Worm (Caenorhabditis elegans) whole organism, L1 larva: ENCODE data around the gene vha-20.

Source experiments
- C04F5.9 ChIP-seq: sonication (generic microtip); optimal IDR thresholded peaks from 2 replicates; lab custom pipeline; 2016; ENCODE audit warnings: missing genetic modification characterization, missing compliant biosample characterization
- Y116A8C.19 ChIP-seq: sonication (generic microtip); optimal IDR thresholded peaks from 2 replicates; lab custom pipeline; 2016; ENCODE audit warnings: missing compliant biosample characterization, missing genetic modification characterization, borderline replicate concordance
- aha-1 ChIP-seq: fragments of 150-350 bp; optimal IDR thresholded peaks from 2 replicates; lab custom pipeline; 2014; ENCODE audit warnings: missing biosample characterization, missing genetic modification characterization
- alr-1 ChIP-seq: fragments of 200-800 bp; sonication (Bioruptor generic); optimal IDR thresholded peaks from 2 replicates; lab custom pipeline; 2018; ENCODE audit warnings: borderline replicate concordance, mild to moderate bottlenecking, missing genetic modification characterization, missing compliant biosample characterization
- aly-2 ChIP-seq: fragments of 150-350 bp; optimal IDR thresholded peaks from 2 replicates; lab custom pipeline; 2014; ENCODE audit warnings: missing biosample characterization, missing genetic modification characterization
- ama-1 ChIP-seq: fragments of 150-350 bp; optimal IDR thresholded peaks from 2 replicates; lab custom pipeline; 2014
- blmp-1 ChIP-seq: fragments of 150-350 bp; optimal IDR thresholded peaks from 2 replicates; lab custom pipeline; 2014; ENCODE audit warnings: missing biosample characterization, missing genetic modification characterization
- ceh-63 ChIP-seq: fragments of 200-800 bp; sonication (Bioruptor generic); optimal IDR thresholded peaks from 2 replicates; lab custom pipeline; 2018; ENCODE audit warnings: mild to moderate bottlenecking, missing genetic modification characterization, missing compliant biosample characterization
- ces-1 ChIP-seq: fragments of 150-350 bp; optimal IDR thresholded peaks from 2 replicates; lab custom pipeline; 2014; ENCODE audit warnings: missing biosample characterization, missing genetic modification reagents, missing genetic modification characterization
- dsc-1 ChIP-seq: sonication (generic microtip); optimal IDR thresholded peaks from 2 replicates; lab custom pipeline; 2016; ENCODE audit warnings: mild to moderate bottlenecking, missing genetic modification characterization, missing compliant biosample characterization
- efl-1 ChIP-seq, 4 experiments: fragments of 150-350 bp; optimal IDR thresholded peaks in 3 of 4; peaks in 1 of 4; 1 replicate in 1 of 4; 2 replicates in 3 of 4; lab custom pipeline; 2014; ENCODE audit warnings: missing biosample characterization in 2 of 4, missing genetic modification characterization in 2 of 4, missing genetic modification reagents in 2 of 4
- efl-3 ChIP-seq: fragments of 200-800 bp; sonication (Bioruptor generic); optimal IDR thresholded peaks from 2 replicates; lab custom pipeline; 2018; ENCODE audit warnings: mild to moderate bottlenecking, missing genetic modification characterization, missing compliant biosample characterization
- egl-27 ChIP-seq, 2 experiments: fragments of 150-350 bp in 1 of 2; sonication (generic microtip); optimal IDR thresholded peaks; 3 replicates each; lab custom pipeline; 2017 to 2018; ENCODE audit warnings: missing biosample characterization in 2 of 2, missing genetic modification characterization in 2 of 2, missing genetic modification reagents in 2 of 2
- elt-2 ChIP-seq: sonication (generic microtip); optimal IDR thresholded peaks from 2 replicates; lab custom pipeline; 2016; ENCODE audit warnings: missing genetic modification characterization, mild to moderate bottlenecking, inconsistent platforms, missing compliant biosample characterization, missing genetic modification reagents
- elt-3 ChIP-seq, 6 experiments: fragments of 150-350 bp in 1 of 6; sonication (generic microtip); optimal IDR thresholded peaks; 2 replicates each; lab custom pipeline; 2017 to 2018; ENCODE audit warnings: missing biosample characterization in 6 of 6, missing genetic modification characterization in 6 of 6, inconsistent platforms in 1 of 6
- ets-5 ChIP-seq: fragments of 200-800 bp; sonication (Bioruptor generic); IDR thresholded peaks from 2 replicates; pipeline ENCODE4 v1.3.6; 2022; ENCODE audit warnings: missing genetic modification characterization, missing compliant biosample characterization
- fkh-10 ChIP-seq: sonication (generic microtip); optimal IDR thresholded peaks from 2 replicates; lab custom pipeline; 2017; ENCODE audit warnings: missing biosample characterization, missing genetic modification reagents, missing genetic modification characterization
- fos-1 ChIP-seq: fragments of 150-350 bp; optimal IDR thresholded peaks from 2 replicates; lab custom pipeline; 2014; ENCODE audit warnings: missing biosample characterization, missing genetic modification characterization
- grh-1 ChIP-seq: fragments of 200-800 bp; sonication (Bioruptor generic); IDR thresholded peaks from 2 replicates; pipeline ENCODE4 v1.3.6; 2022; ENCODE audit warnings: missing genetic modification reagents, missing genetic modification characterization, missing compliant biosample characterization
- hlh-17 ChIP-seq: fragments of 200-800 bp; sonication (Bioruptor generic); optimal IDR thresholded peaks from 2 replicates; lab custom pipeline; 2018; ENCODE audit warnings: missing genetic modification characterization, mild to moderate bottlenecking, missing compliant biosample characterization, moderate library complexity, borderline replicate concordance
- irx-1 ChIP-seq: sonication (generic microtip); optimal IDR thresholded peaks from 2 replicates; lab custom pipeline; 2016; ENCODE audit warnings: missing genetic modification characterization, missing compliant biosample characterization
- isw-1 ChIP-seq: fragments of 200-800 bp; sonication (Bioruptor generic); IDR thresholded peaks from 2 replicates; pipeline ENCODE4 v1.3.6; 2022; ENCODE audit warnings: missing genetic modification characterization, missing compliant biosample characterization
- lin-35 ChIP-seq, 2 experiments: fragments of 150-350 bp; optimal IDR thresholded peaks; 2 replicates each; lab custom pipeline; 2014; ENCODE audit warnings: missing biosample characterization in 2 of 2, missing genetic modification characterization in 2 of 2, missing genetic modification reagents in 2 of 2
- lin-39 ChIP-seq: fragments of 150-350 bp; optimal IDR thresholded peaks from 2 replicates; lab custom pipeline; 2014; ENCODE audit warnings: missing biosample characterization, missing genetic modification reagents, missing genetic modification characterization
- lir-3 ChIP-seq: sonication (generic microtip); optimal IDR thresholded peaks from 2 replicates; lab custom pipeline; 2016; ENCODE audit warnings: mild to moderate bottlenecking, missing genetic modification characterization, moderate library complexity, missing compliant biosample characterization; ENCODE audit not compliant: poor library complexity
- lsy-2 ChIP-seq, 2 experiments: fragments of 150-350 bp; optimal IDR thresholded peaks; 2 replicates each; lab custom pipeline; 2014; ENCODE audit warnings: missing biosample characterization in 2 of 2, missing genetic modification characterization in 2 of 2
- mdl-1 ChIP-seq, 2 experiments: fragments of 150-350 bp; optimal IDR thresholded peaks; 2 replicates each; lab custom pipeline; 2014 to 2017; ENCODE audit warnings: missing biosample characterization in 2 of 2, missing genetic modification characterization in 2 of 2, inconsistent platforms in 1 of 2
- mep-1 ChIP-seq: fragments of 150-350 bp; optimal IDR thresholded peaks from 2 replicates; lab custom pipeline; 2014; ENCODE audit warnings: missing biosample characterization, missing genetic modification characterization
- nhr-11 ChIP-seq: fragments of 150-350 bp; optimal IDR thresholded peaks from 2 replicates; lab custom pipeline; 2014; ENCODE audit warnings: missing biosample characterization, missing genetic modification characterization
- nhr-19 ChIP-seq: fragments of 200-800 bp; sonication (Bioruptor generic); conservative IDR thresholded peaks from 2 replicates; pipeline ENCODE4 v1.3.6; 2022; ENCODE audit warnings: missing genetic modification characterization, missing compliant biosample characterization
- nhr-28 ChIP-seq: fragments of 150-350 bp; optimal IDR thresholded peaks from 2 replicates; lab custom pipeline; 2014; ENCODE audit warnings: missing biosample characterization, missing genetic modification characterization
- nhr-76 ChIP-seq: sonication (generic microtip); optimal IDR thresholded peaks from 2 replicates; lab custom pipeline; 2017; ENCODE audit warnings: missing biosample characterization, missing genetic modification characterization
- nhr-84 ChIP-seq: sonication (generic microtip); optimal IDR thresholded peaks from 2 replicates; lab custom pipeline; 2017; ENCODE audit warnings: missing biosample characterization, missing genetic modification characterization
- nhr-85 ChIP-seq: sonication (generic microtip); peaks from one replicate; lab custom pipeline; 2016; ENCODE audit warnings: missing genetic modification characterization, inconsistent platforms, missing compliant biosample characterization
- rnt-1 ChIP-seq: sonication (generic microtip); optimal IDR thresholded peaks from 2 replicates; lab custom pipeline; 2016; ENCODE audit warnings: mild to moderate bottlenecking, missing genetic modification characterization, moderate library complexity, missing compliant biosample characterization
- sptf-1 ChIP-seq: fragments of 150-350 bp; optimal IDR thresholded peaks from 2 replicates; lab custom pipeline; 2014; ENCODE audit warnings: missing biosample characterization, missing genetic modification characterization
- sup-37 ChIP-seq: fragments of 200-800 bp; sonication (Bioruptor generic); optimal IDR thresholded peaks from 2 replicates; lab custom pipeline; 2018; ENCODE audit warnings: mild to moderate bottlenecking, missing genetic modification characterization, missing compliant biosample characterization
- tbx-2 ChIP-seq: sonication (generic microtip); optimal IDR thresholded peaks from 2 replicates; lab custom pipeline; 2016; ENCODE audit warnings: missing genetic modification characterization, missing compliant biosample characterization
- unc-30 ChIP-seq: sonication (generic microtip); optimal IDR thresholded peaks from 2 replicates; lab custom pipeline; 2017; ENCODE audit warnings: missing biosample characterization, missing genetic modification characterization
- unc-62 ChIP-seq: fragments of 150-350 bp; optimal IDR thresholded peaks from 2 replicates; lab custom pipeline; 2014; ENCODE audit warnings: missing biosample characterization, missing genetic modification reagents, missing genetic modification characterization
- unc-86 ChIP-seq: sonication (generic microtip); optimal IDR thresholded peaks from 2 replicates; lab custom pipeline; 2016; ENCODE audit warnings: missing genetic modification characterization, missing compliant biosample characterization
- unc-98 ChIP-seq: fragments of 200-800 bp; sonication (Bioruptor generic); IDR thresholded peaks from 2 replicates; pipeline ENCODE4 v1.3.6; 2022; ENCODE audit warnings: missing genetic modification characterization, missing compliant biosample characterization
- xbp-1 ChIP-seq: sonication (generic microtip); optimal IDR thresholded peaks from 2 replicates; lab custom pipeline; 2016; ENCODE audit warnings: missing genetic modification characterization, missing compliant biosample characterization
- zag-1 ChIP-seq: fragments of 150-350 bp; optimal IDR thresholded peaks from 2 replicates; lab custom pipeline; 2014; ENCODE audit warnings: missing biosample characterization, missing genetic modification characterization
- ztf-4 ChIP-seq: fragments of 150-350 bp; optimal IDR thresholded peaks from 2 replicates; lab custom pipeline; 2014; ENCODE audit warnings: missing biosample characterization, missing genetic modification characterization

Gene vha-20

ce11 chrX:14127291-14127922 lies 36.9 kb downstream of the vha-20 start, which contains the start of gene F28H6.4 (continued):
- TF ChIP-seq lin-39 (tag; lab: Kevin White, UChicago) (no peak), fkh-10 (GFP tag; lab: Kevin White, UChicago) (no peak), hlh-17 (no peak), isw-1 (GFP tag; lab: Robert Waterston, UW) (no peak), ceh-63 (GFP tag; lab: Kevin White, UChicago) (no peak), nhr-76 (tag; lab: Kevin White, UChicago) (no peak), ztf-4 (tag; lab: Kevin White, UChicago) (no peak), unc-62 (no peak), nhr-84 (tag; lab: Kevin White, UChicago) (no peak), fos-1 (tag; lab: Kevin White, UChicago) (no peak), lsy-2 (tag; optimal IDR thresholded peaks at IDR 0.05; lab: Kevin White, UChicago) (no peak), mep-1 (peak; percentile 34), tbx-2 (peak; percentile 2), efl-1 (optimal IDR thresholded peaks at IDR 0.05; lab: Kevin White, UChicago) (peak in 1 of 2 experiments; percentile 36), efl-1 (GFP tag; optimal IDR thresholded peaks at IDR 0.05 in 1 of 2; lab: Kevin White, UChicago) (no peak), nhr-28 (tag; lab: Kevin White, UChicago) (no peak), aha-1 (tag; lab: Kevin White, UChicago) (no peak), lir-3 (tag; lab: Kevin White, UChicago) (no peak), Y116A8C.19 (tag; lab: Kevin White, UChicago) (no peak), alr-1 (tag; lab: Kevin White, UChicago) (no peak), C04F5.9 (tag; lab: Kevin White, UChicago) (no peak), lin-35 (GFP tag; optimal IDR thresholded peaks at IDR 0.05; lab: Kevin White, UChicago) (peak in 1 of 2 experiments; percentile 22), egl-27 (tag; optimal IDR thresholded peaks at IDR 0.05; lab: Kevin White, UChicago) (no peak), sup-37 (GFP tag; lab: Kevin White, UChicago) (no peak), unc-86 (no peak), aly-2 (tag; lab: Kevin White, UChicago) (no peak), mdl-1 (tag; optimal IDR thresholded peaks at IDR 0.05; lab: Kevin White, UChicago) (no peak), nhr-19 (no peak), ets-5 (no peak), rnt-1 (tag; lab: Kevin White, UChicago) (peak; percentile 45), ama-1 (no peak), unc-30 (tag; lab: Kevin White, UChicago) (no peak)

- TF ChIP-seq blmp-1 (tag; lab: Kevin White, UChicago) = peak; percentile 87
- no peak for TF ChIP-seq aha-1 (tag; lab: Kevin White, UChicago)
Measured at ce11 chrX:14125870-14126269, 38.4 kb downstream of the vha-20 start, which contains the start of gene F28H6.6. Gene F28H6.6 (minus strand): TSS chrX:14125879.

ce11 chrX:14118762-14119161 lies 45.5 kb downstream of the vha-20 start:
- TF ChIP-seq lir-3 (tag; lab: Kevin White, UChicago) (no peak), ets-5 (0 out of 2 replicates have a peak, but pooled peaks have one; percentile 71)

DNA sequence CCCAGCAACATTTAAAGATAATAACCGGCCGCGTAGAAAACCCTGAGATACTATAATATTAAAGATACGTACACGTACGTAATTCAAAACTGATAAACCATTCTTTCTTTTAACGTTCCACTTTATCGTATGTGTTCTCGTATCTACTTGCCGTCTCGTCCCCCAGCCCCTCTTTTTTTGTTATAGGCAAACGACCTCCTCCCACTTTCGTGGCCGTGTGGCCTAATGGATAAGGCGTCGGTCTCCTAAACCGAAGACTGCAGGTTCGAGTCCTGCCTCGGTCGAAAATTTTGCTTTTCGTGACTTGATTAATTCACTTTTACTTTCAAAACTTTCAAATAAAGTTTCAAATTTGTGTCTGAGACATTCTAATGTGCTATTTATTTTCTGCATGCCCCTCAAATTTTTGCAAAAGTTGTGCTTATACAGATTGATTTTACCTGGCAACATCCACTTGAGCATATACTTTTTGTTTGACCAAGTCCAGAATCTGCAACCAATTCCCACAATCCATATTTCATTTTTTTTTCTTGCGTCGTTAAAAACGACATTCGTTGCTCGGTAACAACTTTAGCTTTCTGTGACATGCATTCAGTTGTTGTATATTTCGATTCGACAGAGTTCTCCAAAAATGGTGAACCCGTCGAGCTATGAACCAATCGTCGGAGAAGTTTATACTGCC lies 48.7 kb downstream of the vha-20 start, which contains the start of gene F28H6.7:
Gene F28H6.7, plus strand, starts transcription at position 632 of the 682 bp plus-strand sequence.
- no peak for TF ChIP-seq unc-98
- peak; percentile 13; the same call in 1 of the 2 replicates for TF ChIP-seq grh-1
- peak; percentile 24 for TF ChIP-seq xbp-1
- TF ChIP-seq nhr-85 = no peak
- no peak for TF ChIP-seq alr-1 (tag; lab: Kevin White, UChicago)
- TF ChIP-seq dsc-1 (tag; lab: Kevin White, UChicago) = peak; percentile 43
- no peak for TF ChIP-seq ztf-4 (tag; lab: Kevin White, UChicago)
- no peak for TF ChIP-seq ces-1 (GFP tag; lab: Kevin White, UChicago)
- TF ChIP-seq nhr-11 (tag; lab: Kevin White, UChicago) = no peak
- no peak for TF ChIP-seq zag-1 (tag; lab: Kevin White, UChicago)
- TF ChIP-seq ceh-63 (GFP tag; lab: Kevin White, UChicago) = no peak
- peak; percentile 44 for TF ChIP-seq blmp-1 (tag; lab: Kevin White, UChicago)
- TF ChIP-seq irx-1 (tag; lab: Kevin White, UChicago) = no peak
- peak in 1 of 6 experiments; percentile 24 for TF ChIP-seq elt-3 (tag; optimal IDR thresholded peaks at IDR 0.05; lab: Kevin White, UChicago)
- peak; percentile 36 for TF ChIP-seq elt-2 (tag; lab: Kevin White, UChicago)
- no peak for TF ChIP-seq sptf-1 (tag; lab: Kevin White, UChicago)
- peak; percentile 9 for TF ChIP-seq fos-1 (tag; lab: Kevin White, UChicago)
- TF ChIP-seq efl-3 (GFP tag; lab: Kevin White, UChicago) = no peak
- peak in 1 of 2 experiments; percentile 70 for TF ChIP-seq lin-35 (GFP tag; optimal IDR thresholded peaks at IDR 0.05; lab: Kevin White, UChicago)
